Worm (Caenorhabditis elegans) whole organism, early embryonic: ENCODE measurements around the gene R02D5.10.

Experiments
- B0310.2 ChIP-seq: sonication (generic microtip); optimal IDR thresholded peaks from 2 replicates; lab custom pipeline; 2016; ENCODE audit warnings: mild to moderate bottlenecking, missing genetic modification characterization, missing compliant biosample characterization
- F13C5.2 ChIP-seq: sonication (generic microtip); optimal IDR thresholded peaks from 2 replicates; lab custom pipeline; 2017; ENCODE audit warnings: mild to moderate bottlenecking, missing genetic modification characterization, inconsistent platforms, missing compliant biosample characterization
- aly-1 ChIP-seq: sonication (generic microtip); optimal IDR thresholded peaks from 2 replicates; lab custom pipeline; 2016; ENCODE audit warnings: missing genetic modification characterization, missing compliant biosample characterization
- ama-1 ChIP-seq: fragments of 150-350 bp; optimal IDR thresholded peaks from 2 replicates; lab custom pipeline; 2014
- ceh-13 ChIP-seq: fragments of 200-800 bp; sonication (Bioruptor generic); optimal IDR thresholded peaks from 2 replicates; lab custom pipeline; 2018; ENCODE audit warnings: mild to moderate bottlenecking, missing genetic modification characterization, missing compliant biosample characterization
- ceh-36 ChIP-seq: sonication (generic microtip); optimal IDR thresholded peaks from 2 replicates; lab custom pipeline; 2016; ENCODE audit warnings: missing genetic modification characterization, inconsistent platforms, missing compliant biosample characterization
- ets-7 ChIP-seq: sonication (generic microtip); optimal IDR thresholded peaks from 2 replicates; lab custom pipeline; 2016; ENCODE audit warnings: missing genotype, missing genetic modification characterization, missing compliant biosample characterization
- flt-1 ChIP-seq: fragments of 200-800 bp; sonication (Bioruptor generic); IDR thresholded peaks from 2 replicates; pipeline ENCODE4 v1.3.6; 2022; ENCODE audit warnings: missing genetic modification characterization, missing compliant biosample characterization
- hmbx-1 ChIP-seq: sonication (generic microtip); optimal IDR thresholded peaks from 2 replicates; lab custom pipeline; 2016; ENCODE audit warnings: mild to moderate bottlenecking, missing genetic modification characterization, missing compliant biosample characterization
- hmg-4 ChIP-seq: fragments of 200-800 bp; sonication (Bioruptor generic); optimal IDR thresholded peaks from 2 replicates; lab custom pipeline; 2018; ENCODE audit warnings: mild to moderate bottlenecking, missing genetic modification characterization, missing compliant biosample characterization
- hnd-1 ChIP-seq: sonication (generic microtip); optimal IDR thresholded peaks from 2 replicates; lab custom pipeline; 2016; ENCODE audit warnings: missing genetic modification characterization, missing compliant biosample characterization
- pes-1 ChIP-seq: fragments of 200-800 bp; sonication (Bioruptor generic); IDR thresholded peaks from 2 replicates; pipeline ENCODE4 v1.3.6; 2022; ENCODE audit warnings: missing genetic modification reagents, missing genetic modification characterization, missing compliant biosample characterization
- scrt-1 ChIP-seq: fragments of 200-800 bp; sonication (Bioruptor generic); IDR thresholded peaks from 2 replicates; pipeline ENCODE4 v1.3.6; 2022; ENCODE audit warnings: missing genetic modification characterization, missing compliant biosample characterization
- sea-1 ChIP-seq: fragments of 200-800 bp; sonication (Bioruptor generic); conservative IDR thresholded peaks from 2 replicates; pipeline ENCODE4 v1.3.6; 2022; ENCODE audit warnings: missing genetic modification characterization, missing compliant biosample characterization
- tbx-11 ChIP-seq: fragments of 200-800 bp; sonication (Bioruptor generic); IDR thresholded peaks from 2 replicates; pipeline ENCODE4 v1.3.6; 2022; ENCODE audit warnings: missing genetic modification characterization, missing compliant biosample characterization
- tbx-37 ChIP-seq: fragments of 200-800 bp; sonication (Bioruptor generic); conservative IDR thresholded peaks from 2 replicates; pipeline ENCODE4 v1.3.6; 2022; ENCODE audit warnings: missing genetic modification reagents, missing genetic modification characterization, missing compliant biosample characterization
- tra-4 ChIP-seq: sonication (generic microtip); optimal IDR thresholded peaks from 2 replicates; lab custom pipeline; 2017; ENCODE audit warnings: missing genetic modification characterization, missing compliant biosample characterization

R02D5.10 gene

DNA sequence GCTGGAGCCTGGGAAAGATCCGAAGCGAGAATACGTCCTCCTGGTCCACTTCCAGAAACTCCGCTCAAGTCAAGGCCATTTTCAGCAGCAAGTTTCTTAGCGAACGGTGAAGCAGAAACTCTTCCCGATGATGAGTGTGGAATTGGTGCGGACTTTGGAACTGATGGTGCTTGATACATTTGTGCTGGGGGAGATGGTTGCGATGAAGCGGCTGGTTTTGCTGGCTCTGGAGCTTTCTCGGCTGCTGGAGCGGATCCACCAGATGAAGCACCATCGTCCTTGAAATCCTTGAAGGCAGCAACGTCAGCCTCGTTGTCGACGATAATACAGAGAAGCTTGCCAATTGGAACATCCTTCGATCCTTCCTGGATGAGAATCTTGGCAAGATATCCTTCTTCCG lies 35.6 kb upstream of the R02D5.10 start:
- TF ChIP-seq ama-1 (no peak), scrt-1 (no peak), tbx-11 (GFP tag; lab: Robert Waterston, UW) (no peak), B0310.2 (tag; lab: Kevin White, UChicago) (no peak), ceh-13 (GFP tag; lab: Kevin White, UChicago) (no peak)

DNA sequence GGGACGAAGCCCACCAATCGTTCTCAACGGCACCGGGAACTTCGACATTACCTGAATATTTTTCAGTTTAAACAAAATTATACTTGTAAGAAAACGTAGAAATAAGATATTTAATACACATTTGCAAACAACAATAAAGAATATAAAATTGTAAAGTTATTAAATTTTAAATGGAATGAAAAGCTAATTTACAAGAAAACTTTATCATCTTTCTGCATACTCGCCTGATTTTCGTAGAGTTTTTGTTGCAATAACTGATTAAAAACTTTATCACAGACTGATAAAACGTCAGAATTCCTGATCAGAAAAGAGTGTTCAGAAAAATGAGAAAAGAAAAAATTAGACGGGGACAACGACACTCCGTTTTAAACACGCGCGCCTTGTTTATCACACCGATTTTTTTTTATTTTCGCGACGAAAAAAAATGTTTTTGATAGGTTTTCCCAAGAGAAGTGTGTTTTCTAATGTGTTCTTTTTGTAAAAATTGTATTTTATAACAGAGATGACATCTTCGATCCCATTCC lies 34.8 kb upstream of the R02D5.10 start, which contains the start of the genes dlat-1 and fntb-1:
dlat-1 (minus strand) TSS at position 51 of the 524 bp plus-strand sequence.
fntb-1 (plus strand) TSS at position 412 of the 524 bp plus-strand sequence.
- TF ChIP-seq ceh-36 (tag; lab: Kevin White, UChicago) (no peak), hmg-4 (GFP tag; lab: Kevin White, UChicago) (no peak), hnd-1 (tag; lab: Kevin White, UChicago) (no peak), sea-1 (GFP tag; lab: Robert Waterston, UW) (no peak), pes-1 (GFP tag; lab: Robert Waterston, UW) (no peak), aly-1 (tag; lab: Kevin White, UChicago) (no peak), ama-1 (no peak), tbx-37 (GFP tag; lab: Robert Waterston, UW) (no peak), F13C5.2 (no peak), flt-1 (GFP tag; lab: Robert Waterston, UW) (no peak), ceh-13 (GFP tag; lab: Kevin White, UChicago) (no peak), B0310.2 (tag; lab: Kevin White, UChicago) (no peak), tra-4 (tag; lab: Kevin White, UChicago) (no peak), hmbx-1 (no peak), ets-7 (tag; lab: Kevin White, UChicago) (no peak), scrt-1 (no peak), tbx-11 (GFP tag; lab: Robert Waterston, UW) (no peak)

DNA sequence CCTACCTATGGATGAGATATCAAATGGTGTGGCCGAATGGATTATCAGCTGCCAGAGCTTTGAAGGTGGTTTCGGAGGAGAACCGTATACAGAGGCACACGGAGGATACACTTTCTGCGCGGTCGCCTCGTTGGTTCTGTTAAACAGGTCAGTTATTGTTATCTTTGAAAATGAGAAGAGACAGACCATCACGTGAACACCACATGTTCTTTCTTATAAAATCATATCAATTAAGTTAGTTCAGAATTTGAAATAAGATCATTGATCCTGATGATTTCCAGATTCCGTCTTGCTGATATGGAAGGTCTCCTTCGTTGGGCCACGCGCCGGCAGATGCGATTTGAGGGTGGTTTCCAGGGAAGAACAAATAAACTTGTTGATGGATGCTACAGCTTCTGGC lies 33.4 kb upstream of the R02D5.10 start:
- no peak for TF ChIP-seq hnd-1 (tag; lab: Kevin White, UChicago)

DNA sequence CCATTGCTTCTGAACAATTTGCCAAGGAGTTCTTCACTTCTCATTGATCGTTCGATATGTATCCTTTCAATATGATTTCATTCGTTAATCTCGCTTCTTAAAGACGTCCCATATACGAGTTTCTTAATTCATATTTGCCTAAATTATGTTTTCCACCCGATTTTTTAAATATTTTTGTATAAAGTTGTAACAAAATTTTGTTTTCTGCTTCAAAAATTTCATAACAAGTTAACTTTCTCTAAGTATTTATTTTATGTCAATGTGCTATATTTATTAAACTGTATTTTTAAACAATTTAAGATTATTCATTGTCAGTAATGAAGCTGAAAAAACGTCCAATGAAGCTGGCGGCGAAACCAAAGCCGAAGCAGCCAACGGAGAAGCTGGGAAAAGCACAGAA lies 32.7 kb upstream of the R02D5.10 start, which contains the start of gene F23B12.7:
F23B12.7 (plus strand) TSS at position 301 of the 400 bp plus-strand sequence.
- TF ChIP-seq tbx-37 (GFP tag; lab: Robert Waterston, UW) = no peak
- no peak for TF ChIP-seq ets-7 (tag; lab: Kevin White, UChicago)
- no peak for TF ChIP-seq ceh-13 (GFP tag; lab: Kevin White, UChicago)
- no peak for TF ChIP-seq aly-1 (tag; lab: Kevin White, UChicago)
- TF ChIP-seq hnd-1 (tag; lab: Kevin White, UChicago) = no peak
- no peak for TF ChIP-seq hmg-4 (GFP tag; lab: Kevin White, UChicago)
- no peak for TF ChIP-seq ceh-36 (tag; lab: Kevin White, UChicago)
- no peak for TF ChIP-seq tbx-11 (GFP tag; lab: Robert Waterston, UW)
- TF ChIP-seq scrt-1 = no peak
- no peak for TF ChIP-seq pes-1 (GFP tag; lab: Robert Waterston, UW)
- TF ChIP-seq hmbx-1 = no peak
- no peak for TF ChIP-seq tra-4 (tag; lab: Kevin White, UChicago)
- no peak for TF ChIP-seq ama-1
- no peak for TF ChIP-seq flt-1 (GFP tag; lab: Robert Waterston, UW)
- no peak for TF ChIP-seq F13C5.2
- no peak for TF ChIP-seq B0310.2 (tag; lab: Kevin White, UChicago)
- no peak for TF ChIP-seq sea-1 (GFP tag; lab: Robert Waterston, UW)

DNA sequence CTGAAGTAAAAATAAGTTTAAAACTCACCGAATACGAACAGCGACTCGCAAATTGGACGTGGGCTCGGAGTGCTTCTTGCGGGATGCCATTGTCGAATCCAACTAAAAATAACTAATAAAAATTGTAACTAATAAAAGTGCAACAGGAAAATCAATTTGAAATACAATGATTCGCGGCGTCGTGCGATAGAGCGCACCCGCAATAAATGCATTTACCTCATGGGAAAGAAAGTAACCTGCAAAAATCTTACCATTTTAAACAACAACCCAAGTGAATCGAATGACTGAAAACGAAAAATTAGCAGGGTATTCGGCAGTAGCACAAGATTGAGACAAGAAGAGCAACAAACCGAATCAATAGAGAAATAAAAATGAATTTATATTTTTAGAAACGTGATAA lies 25.5 kb upstream of the R02D5.10 start, which contains the start of gene bmk-1:
bmk-1 (minus strand) TSS at position 359 of the 400 bp plus-strand sequence.
- no peak for TF ChIP-seq tbx-11 (GFP tag; lab: Robert Waterston, UW)
- TF ChIP-seq sea-1 (GFP tag; lab: Robert Waterston, UW) = no peak
- TF ChIP-seq hmg-4 (GFP tag; lab: Kevin White, UChicago) = no peak
- no peak for TF ChIP-seq B0310.2 (tag; lab: Kevin White, UChicago)
- TF ChIP-seq ama-1 = no peak
- no peak for TF ChIP-seq ets-7 (tag; lab: Kevin White, UChicago)
- no peak for TF ChIP-seq aly-1 (tag; lab: Kevin White, UChicago)
- no peak for TF ChIP-seq ceh-13 (GFP tag; lab: Kevin White, UChicago)
- TF ChIP-seq F13C5.2 = no peak
- TF ChIP-seq ceh-36 (tag; lab: Kevin White, UChicago) = no peak
- TF ChIP-seq tra-4 (tag; lab: Kevin White, UChicago) = no peak
- TF ChIP-seq tbx-37 (GFP tag; lab: Robert Waterston, UW) = no peak
- TF ChIP-seq hnd-1 (tag; lab: Kevin White, UChicago) = no peak
- TF ChIP-seq pes-1 (GFP tag; lab: Robert Waterston, UW) = no peak
- TF ChIP-seq hmbx-1 = no peak
- no peak for TF ChIP-seq scrt-1
- TF ChIP-seq flt-1 (GFP tag; lab: Robert Waterston, UW) = no peak

DNA sequence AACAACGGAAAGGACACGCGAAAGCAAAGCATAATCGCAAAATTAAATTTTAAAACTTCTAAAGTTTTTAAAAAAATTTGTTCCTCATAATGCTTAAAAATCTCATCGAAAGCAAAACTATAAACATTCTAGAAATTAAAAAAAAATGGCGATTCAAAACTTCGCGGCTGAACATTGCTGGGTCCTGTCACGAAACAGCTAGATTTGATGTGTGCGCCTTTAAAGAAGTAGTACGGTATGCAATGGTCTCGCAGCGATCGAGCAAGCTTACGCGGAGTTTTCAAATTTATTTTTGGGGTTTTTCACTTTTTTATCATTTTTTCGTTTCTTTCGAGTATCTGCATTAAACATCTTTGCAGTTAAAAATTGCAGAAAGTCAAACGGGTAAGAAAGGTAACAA lies 25.0 kb upstream of the R02D5.10 start, which contains the start of gene coh-3:
coh-3 (plus strand) TSS at position 353 of the 400 bp plus-strand sequence.
- TF ChIP-seq flt-1 (GFP tag; lab: Robert Waterston, UW) (no peak), pes-1 (GFP tag; lab: Robert Waterston, UW) (no peak), hmbx-1 (no peak), F13C5.2 (no peak), hmg-4 (GFP tag; lab: Kevin White, UChicago) (no peak), scrt-1 (no peak), ets-7 (tag; lab: Kevin White, UChicago) (no peak), tra-4 (tag; lab: Kevin White, UChicago) (no peak), tbx-11 (GFP tag; lab: Robert Waterston, UW) (no peak), tbx-37 (GFP tag; lab: Robert Waterston, UW) (no peak), ama-1 (no peak)

DNA sequence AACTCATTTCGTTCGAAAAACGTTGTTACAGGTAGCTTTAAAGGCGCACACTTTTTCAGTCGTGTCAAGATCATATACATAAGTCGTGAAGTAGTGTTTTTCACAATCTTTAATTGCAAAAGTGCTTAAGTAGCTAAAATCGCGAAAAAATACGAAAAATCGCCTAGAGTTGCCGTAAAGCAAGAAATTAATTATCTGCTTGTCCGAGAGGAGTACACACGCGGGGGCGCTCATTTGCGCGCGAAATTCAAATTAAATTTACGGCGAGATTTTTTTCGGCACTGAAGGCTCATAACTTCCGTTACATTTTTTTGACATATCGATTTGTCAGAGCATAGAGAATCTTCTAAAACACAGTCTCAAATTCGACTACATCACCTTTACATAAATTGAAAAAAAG lies 22.0 kb upstream of the R02D5.10 start:
- no peak for TF ChIP-seq pes-1 (GFP tag; lab: Robert Waterston, UW)
- TF ChIP-seq scrt-1 = no peak
- TF ChIP-seq aly-1 (tag; lab: Kevin White, UChicago) = no peak
- TF ChIP-seq B0310.2 (tag; lab: Kevin White, UChicago) = no peak
- no peak for TF ChIP-seq ama-1
- TF ChIP-seq F13C5.2 = no peak
- no peak for TF ChIP-seq ceh-13 (GFP tag; lab: Kevin White, UChicago)
- TF ChIP-seq hmbx-1 = no peak
- TF ChIP-seq ceh-36 (tag; lab: Kevin White, UChicago) = no peak
- TF ChIP-seq flt-1 (GFP tag; lab: Robert Waterston, UW) = no peak
